Worm (Caenorhabditis elegans) whole organism, late embryonic: ENCODE data around the gene irld-7.

Experiments
- K09A11.1 ChIP-seq: sonication (generic microtip); optimal IDR thresholded peaks from 2 replicates; lab custom pipeline; 2017; ENCODE audit warnings: antibody characterized with exemption, mild to moderate bottlenecking, missing genetic modification characterization, missing compliant biosample characterization; ENCODE audit not compliant: insufficient read depth
- ceh-24 ChIP-seq: sonication (generic microtip); optimal IDR thresholded peaks from 2 replicates; lab custom pipeline; 2016; ENCODE audit warnings: mild to moderate bottlenecking, missing genetic modification characterization, missing compliant biosample characterization
- dmd-4 ChIP-seq: sonication (generic microtip); optimal IDR thresholded peaks from 2 replicates; lab custom pipeline; 2016; ENCODE audit warnings: borderline replicate concordance, missing genetic modification characterization, missing compliant biosample characterization
- fax-1 ChIP-seq: sonication (generic microtip); optimal IDR thresholded peaks from 2 replicates; lab custom pipeline; 2016; ENCODE audit warnings: missing genotype, missing genetic modification characterization, missing compliant biosample characterization
- lim-6 ChIP-seq: sonication (generic microtip); optimal IDR thresholded peaks from 2 replicates; lab custom pipeline; 2016; ENCODE audit warnings: missing genetic modification characterization, missing compliant biosample characterization
- madf-2 ChIP-seq: sonication (generic microtip); optimal IDR thresholded peaks from 2 replicates; lab custom pipeline; 2017; ENCODE audit warnings: missing genetic modification characterization, missing compliant biosample characterization
- nhr-11 ChIP-seq: fragments of 150-350 bp; optimal IDR thresholded peaks from 2 replicates; lab custom pipeline; 2014; ENCODE audit warnings: missing biosample characterization, missing genetic modification characterization
- tbx-2 ChIP-seq: sonication (generic microtip); optimal IDR thresholded peaks from 2 replicates; lab custom pipeline; 2016; ENCODE audit warnings: missing genetic modification characterization, missing compliant biosample characterization
- ttx-3 ChIP-seq: sonication (generic microtip); optimal IDR thresholded peaks from 2 replicates; lab custom pipeline; 2016; ENCODE audit warnings: missing genetic modification reagents, missing genetic modification characterization, missing compliant biosample characterization

ce11 chrIV:6562039-6562438, 28.1 kb upstream of the irld-7 start:
- no peak for TF ChIP-seq dmd-4
- no peak for TF ChIP-seq fax-1 (tag; lab: Kevin White, UChicago)
- TF ChIP-seq K09A11.1 (tag; lab: Kevin White, UChicago) = no peak
- no peak for TF ChIP-seq madf-2 (tag; lab: Kevin White, UChicago)
- TF ChIP-seq lim-6 (tag; lab: Kevin White, UChicago) = no peak
- no peak for TF ChIP-seq ceh-24 (tag; lab: Kevin White, UChicago)
- no peak for TF ChIP-seq ttx-3
- no peak for TF ChIP-seq tbx-2 (tag; lab: Kevin White, UChicago)
- no peak for TF ChIP-seq nhr-11 (tag; lab: Kevin White, UChicago)
